Worm (Caenorhabditis elegans): ENCODE results near the gene F54F12.1.

Gene F54F12.1

ce11 chrIII:13002098-13002497 lies 53.1 kb downstream of the F54F12.1 start, which contains the start of gene ZK1010.10:
TSS of gene ZK1010.10 (plus strand) at chrIII:13002383.
- TF ChIP-seq lin-35 (GFP tag; optimal IDR thresholded peaks at IDR 0.05) (peak; percentile 47 to 59), hlh-17 (GFP tag; optimal IDR thresholded peaks at IDR 0.05; ENCODE audit: borderline replicate concordance) (no peak), mdl-1 (tag; optimal IDR thresholded peaks at IDR 0.05) (peak in 1 of 2 experiments; percentile 39), unc-130 (tag; optimal IDR thresholded peaks at IDR 0.05) (no peak), jun-1 (tag; optimal IDR thresholded peaks at IDR 0.05) (peak; percentile 49), fkh-4 (tag; optimal IDR thresholded peaks at IDR 0.05; ENCODE audit: borderline replicate concordance) (no peak), fkh-8 (tag; optimal IDR thresholded peaks at IDR 0.05) (peak; percentile 19), vab-15 (tag; optimal IDR thresholded peaks at IDR 0.05) (no peak), efl-3 (GFP tag; optimal IDR thresholded peaks at IDR 0.05) (no peak), F16B12.6 (tag; optimal IDR thresholded peaks at IDR 0.05) (no peak), mef-2 (tag; optimal IDR thresholded peaks at IDR 0.05) (no peak), efl-1 (optimal IDR thresholded peaks at IDR 0.05) (peak; percentile 62 to 78), efl-1 (GFP tag; optimal IDR thresholded peaks at IDR 0.05 in 1 of 2) (peak; percentile 40 to 70), ceh-88 (GFP tag; IDR thresholded peaks at IDR 0.05) (no peak), blmp-1 (tag; optimal IDR thresholded peaks at IDR 0.05) (peak; percentile 47), aly-2 (tag; optimal IDR thresholded peaks at IDR 0.05) (no peak), sup-37 (GFP tag; optimal IDR thresholded peaks at IDR 0.05) (no peak), swsn-7 (tag; optimal IDR thresholded peaks at IDR 0.05) (peak; percentile 30), C04F5.9 (tag; optimal IDR thresholded peaks at IDR 0.05) (no peak), skn-1 (tag; optimal IDR thresholded peaks at IDR 0.05) (peak; percentile 48), lin-39 (tag; optimal IDR thresholded peaks at IDR 0.05) (no peak), mab-9 (GFP tag; IDR thresholded peaks at IDR 0.05) (no peak), nhr-90 (tag; optimal IDR thresholded peaks at IDR 0.05; ENCODE audit: poor library complexity) (no peak), ceh-82 (tag; optimal IDR thresholded peaks at IDR 0.05) (peak in 2 of 3 experiments; percentile 55 to 67), unc-86 (tag; optimal IDR thresholded peaks at IDR 0.05) (no peak), mep-1 (tag; optimal IDR thresholded peaks at IDR 0.05) (peak; percentile 36), tbx-2 (tag; optimal IDR thresholded peaks at IDR 0.05) (peak; percentile 23), fos-1 (tag; optimal IDR thresholded peaks at IDR 0.05) (peak; percentile 18), nhr-11 (tag; optimal IDR thresholded peaks at IDR 0.05) (no peak), egl-27 (tag; optimal IDR thresholded peaks at IDR 0.05) (no peak), dpl-1 (GFP tag; optimal IDR thresholded peaks at IDR 0.05) (peak in 2 of 3 experiments; percentile 15 to 45), ceh-90 (tag; optimal IDR thresholded peaks at IDR 0.05) (no peak), isw-1 (GFP tag; IDR thresholded peaks at IDR 0.05) (peak; percentile 18), Y116A8C.19 (tag; optimal IDR thresholded peaks at IDR 0.05; ENCODE audit: borderline replicate concordance) (no peak), sptf-1 (tag; optimal IDR thresholded peaks at IDR 0.05) (no peak), nhr-85 (tag) (peak; percentile 75), snpc-4 (tag; optimal IDR thresholded peaks at IDR 0.05) (peak; percentile 4), lin-14 (GFP tag; optimal IDR thresholded peaks at IDR 0.05) (no peak), irx-1 (tag; optimal IDR thresholded peaks at IDR 0.05) (no peak), grh-1 (GFP tag; IDR thresholded peaks at IDR 0.05) (no peak), lsy-2 (tag; optimal IDR thresholded peaks at IDR 0.05) (peak in 1 of 2 experiments; percentile 77), hlh-4 (tag; optimal IDR thresholded peaks at IDR 0.05) (no peak), snu-23 (GFP tag; optimal IDR thresholded peaks at IDR 0.05) (peak; percentile 36), nhr-47 (tag; optimal IDR thresholded peaks at IDR 0.05) (peak; percentile 38), nhr-77 (tag; optimal IDR thresholded peaks at IDR 0.05) (peak; percentile 13)

ce11 chrIII:13000457-13000856 lies 54.8 kb downstream of the F54F12.1 start, which contains the start of gene ZK1010.8:
TSS of gene ZK1010.8 (minus strand) at chrIII:13000670.
- TF ChIP-seq dpl-1 (GFP tag; optimal IDR thresholded peaks at IDR 0.05) (no peak), nhr-84 (tag; optimal IDR thresholded peaks at IDR 0.05) (no peak), snu-23 (GFP tag; optimal IDR thresholded peaks at IDR 0.05) (no peak), lin-39 (tag; optimal IDR thresholded peaks at IDR 0.05) (no peak), blmp-1 (tag; optimal IDR thresholded peaks at IDR 0.05) (no peak), nhr-28 (tag; optimal IDR thresholded peaks at IDR 0.05) (no peak), hpl-2 (GFP tag; optimal IDR thresholded peaks at IDR 0.05) (no peak), nhr-76 (tag; optimal IDR thresholded peaks at IDR 0.05) (no peak), vab-15 (tag; optimal IDR thresholded peaks at IDR 0.05) (no peak), irx-1 (tag; optimal IDR thresholded peaks at IDR 0.05) (no peak), ama-1 (optimal IDR thresholded peaks at IDR 0.05) (no peak), swsn-7 (tag; optimal IDR thresholded peaks at IDR 0.05) (no peak), lir-3 (tag; optimal IDR thresholded peaks at IDR 0.05; ENCODE audit: poor library complexity) (no peak), tbx-2 (tag; optimal IDR thresholded peaks at IDR 0.05) (no peak), aly-2 (tag; optimal IDR thresholded peaks at IDR 0.05) (no peak)

Data from whole organism, L1 larva.